Worm (Caenorhabditis elegans) whole organism, early embryonic: Measurements from ENCODE around the gene sra-7.

Experiments
- B0310.2 ChIP-seq: sonication (generic microtip); optimal IDR thresholded peaks from 2 replicates; lab custom pipeline; 2016; ENCODE audit warnings: mild to moderate bottlenecking, missing genetic modification characterization, missing compliant biosample characterization
- F13C5.2 ChIP-seq: sonication (generic microtip); optimal IDR thresholded peaks from 2 replicates; lab custom pipeline; 2017; ENCODE audit warnings: mild to moderate bottlenecking, missing genetic modification characterization, inconsistent platforms, missing compliant biosample characterization
- aly-1 ChIP-seq: sonication (generic microtip); optimal IDR thresholded peaks from 2 replicates; lab custom pipeline; 2016; ENCODE audit warnings: missing genetic modification characterization, missing compliant biosample characterization
- ama-1 ChIP-seq: fragments of 150-350 bp; optimal IDR thresholded peaks from 2 replicates; lab custom pipeline; 2014
- ceh-13 ChIP-seq: fragments of 200-800 bp; sonication (Bioruptor generic); optimal IDR thresholded peaks from 2 replicates; lab custom pipeline; 2018; ENCODE audit warnings: mild to moderate bottlenecking, missing genetic modification characterization, missing compliant biosample characterization
- ceh-36 ChIP-seq: sonication (generic microtip); optimal IDR thresholded peaks from 2 replicates; lab custom pipeline; 2016; ENCODE audit warnings: missing genetic modification characterization, inconsistent platforms, missing compliant biosample characterization
- ets-7 ChIP-seq: sonication (generic microtip); optimal IDR thresholded peaks from 2 replicates; lab custom pipeline; 2016; ENCODE audit warnings: missing genotype, missing genetic modification characterization, missing compliant biosample characterization
- flt-1 ChIP-seq: fragments of 200-800 bp; sonication (Bioruptor generic); IDR thresholded peaks from 2 replicates; pipeline ENCODE4 v1.3.6; 2022; ENCODE audit warnings: missing genetic modification characterization, missing compliant biosample characterization
- hmbx-1 ChIP-seq: sonication (generic microtip); optimal IDR thresholded peaks from 2 replicates; lab custom pipeline; 2016; ENCODE audit warnings: mild to moderate bottlenecking, missing genetic modification characterization, missing compliant biosample characterization
- hmg-4 ChIP-seq: fragments of 200-800 bp; sonication (Bioruptor generic); optimal IDR thresholded peaks from 2 replicates; lab custom pipeline; 2018; ENCODE audit warnings: mild to moderate bottlenecking, missing genetic modification characterization, missing compliant biosample characterization
- hnd-1 ChIP-seq: sonication (generic microtip); optimal IDR thresholded peaks from 2 replicates; lab custom pipeline; 2016; ENCODE audit warnings: missing genetic modification characterization, missing compliant biosample characterization
- pes-1 ChIP-seq: fragments of 200-800 bp; sonication (Bioruptor generic); IDR thresholded peaks from 2 replicates; pipeline ENCODE4 v1.3.6; 2022; ENCODE audit warnings: missing genetic modification reagents, missing genetic modification characterization, missing compliant biosample characterization
- scrt-1 ChIP-seq: fragments of 200-800 bp; sonication (Bioruptor generic); IDR thresholded peaks from 2 replicates; pipeline ENCODE4 v1.3.6; 2022; ENCODE audit warnings: missing genetic modification characterization, missing compliant biosample characterization
- sea-1 ChIP-seq: fragments of 200-800 bp; sonication (Bioruptor generic); conservative IDR thresholded peaks from 2 replicates; pipeline ENCODE4 v1.3.6; 2022; ENCODE audit warnings: missing genetic modification characterization, missing compliant biosample characterization
- tbx-11 ChIP-seq: fragments of 200-800 bp; sonication (Bioruptor generic); IDR thresholded peaks from 2 replicates; pipeline ENCODE4 v1.3.6; 2022; ENCODE audit warnings: missing genetic modification characterization, missing compliant biosample characterization
- tbx-37 ChIP-seq: fragments of 200-800 bp; sonication (Bioruptor generic); conservative IDR thresholded peaks from 2 replicates; pipeline ENCODE4 v1.3.6; 2022; ENCODE audit warnings: missing genetic modification reagents, missing genetic modification characterization, missing compliant biosample characterization
- tra-4 ChIP-seq: sonication (generic microtip); optimal IDR thresholded peaks from 2 replicates; lab custom pipeline; 2017; ENCODE audit warnings: missing genetic modification characterization, missing compliant biosample characterization

Gene sra-7

DNA sequence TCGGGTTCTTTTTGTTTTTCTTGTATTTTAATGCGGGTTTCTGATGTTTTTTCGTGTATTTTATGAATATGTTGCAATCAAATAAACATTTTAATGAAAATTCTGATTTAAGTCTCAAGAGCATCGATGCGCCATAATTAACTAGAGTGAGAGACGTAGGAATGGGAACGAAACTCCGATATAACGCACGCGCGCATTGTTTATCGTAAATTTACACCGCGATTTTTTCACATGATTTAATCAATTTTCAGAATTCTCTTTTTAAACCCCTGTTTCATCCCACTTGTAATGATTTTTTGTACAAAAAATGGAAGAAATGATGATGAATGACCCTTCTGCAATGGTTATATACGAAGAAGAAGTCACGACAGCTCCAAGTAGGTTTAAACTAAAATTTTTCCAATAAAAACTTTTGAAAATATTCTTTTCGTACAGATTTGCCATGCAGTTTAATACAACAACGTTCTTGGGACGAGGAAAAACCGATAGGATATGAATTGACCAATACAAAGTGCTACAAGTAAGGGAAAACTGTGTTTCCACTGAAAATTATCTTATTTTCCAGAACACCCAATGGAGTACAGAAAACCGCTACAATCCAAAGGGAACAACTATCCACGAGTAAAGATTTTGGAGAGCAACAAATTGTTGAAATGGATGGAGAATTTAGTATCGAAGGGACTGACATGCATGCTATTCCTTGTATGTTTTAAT lies 13.1 kb downstream of the sra-7 start, which contains the start of gene zfp-2:
Gene zfp-2 (plus strand): TSS at position 214 of the 714 bp plus-strand sequence.
- no peak for TF ChIP-seq scrt-1
- TF ChIP-seq F13C5.2 (tag; lab: Kevin White, UChicago) = peak; percentile 8

ce11 chrII:9558906-9559305 lies 14.4 kb downstream of the sra-7 start:
- TF ChIP-seq hnd-1 (tag; lab: Kevin White, UChicago) (no peak), tra-4 (tag; lab: Kevin White, UChicago) (no peak), B0310.2 (tag; lab: Kevin White, UChicago) (no peak), scrt-1 (no peak), F13C5.2 (tag; lab: Kevin White, UChicago) (no peak), hmbx-1 (no peak)

- no peak for TF ChIP-seq ama-1
- no peak for TF ChIP-seq sea-1 (GFP tag; lab: Robert Waterston, UW)
- TF ChIP-seq tbx-11 (GFP tag; lab: Robert Waterston, UW) = no peak
- TF ChIP-seq ets-7 (tag; lab: Kevin White, UChicago) = no peak
- no peak for TF ChIP-seq tra-4 (tag; lab: Kevin White, UChicago)
- no peak for TF ChIP-seq hmbx-1
- no peak for TF ChIP-seq flt-1 (GFP tag; lab: Robert Waterston, UW)
- no peak for TF ChIP-seq ceh-36 (tag; lab: Kevin White, UChicago)
- TF ChIP-seq B0310.2 (tag; lab: Kevin White, UChicago) = no peak
- no peak for TF ChIP-seq tbx-37
- TF ChIP-seq hmg-4 (GFP tag; lab: Kevin White, UChicago) = no peak
- TF ChIP-seq F13C5.2 (tag; lab: Kevin White, UChicago) = no peak
- TF ChIP-seq aly-1 = no peak
- TF ChIP-seq hnd-1 (tag; lab: Kevin White, UChicago) = no peak
Measured at ce11 chrII:9559929-9560328, 15.4 kb downstream of the sra-7 start, which contains the start of gene F35H8.4. F35H8.4 (minus strand) TSS chrII:9560029.

DNA sequence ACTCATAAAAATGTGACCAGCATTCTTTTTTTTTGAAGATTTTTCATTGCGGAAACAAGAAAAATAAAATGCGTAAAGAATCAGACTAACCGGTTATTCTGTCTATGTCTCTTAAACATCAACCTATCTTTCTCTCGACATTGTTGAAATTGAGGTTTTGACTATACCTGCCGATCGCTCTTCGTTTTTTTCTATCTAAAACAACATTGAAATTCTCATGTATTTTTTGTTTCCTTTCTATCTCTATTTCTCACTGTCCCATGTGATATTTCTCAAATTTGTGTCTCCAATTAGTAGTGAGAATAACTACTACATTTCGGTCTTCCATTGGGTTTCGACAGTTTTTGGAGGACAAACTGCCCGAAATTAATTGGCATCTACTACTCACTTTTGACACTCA lies 16.4 kb downstream of the sra-7 start:
- TF ChIP-seq scrt-1 (no peak), ceh-13 (no peak), B0310.2 (tag; lab: Kevin White, UChicago) (no peak), hmbx-1 (no peak), F13C5.2 (tag; lab: Kevin White, UChicago) (no peak), hnd-1 (tag; lab: Kevin White, UChicago) (no peak)

DNA sequence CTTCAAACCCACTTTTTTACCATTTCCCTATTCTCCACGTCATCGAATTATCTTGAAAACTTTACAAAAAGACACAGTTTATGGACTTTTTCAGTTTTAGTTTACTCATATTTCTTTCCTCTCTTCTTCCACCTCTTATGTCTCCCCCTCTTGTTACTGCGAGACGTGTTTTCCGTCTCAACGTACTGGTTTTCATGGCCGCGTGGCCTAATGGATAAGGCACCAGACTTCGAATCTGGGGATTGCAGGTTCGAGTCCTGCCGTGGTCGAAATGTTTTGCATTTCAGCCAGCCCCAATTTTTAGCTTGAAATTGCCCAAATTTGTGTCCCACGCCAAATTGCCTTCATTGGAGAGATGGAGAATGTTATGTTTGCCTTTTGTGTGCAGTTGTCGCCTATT lies 21.6 kb downstream of the sra-7 start:
- TF ChIP-seq sea-1 (GFP tag; lab: Robert Waterston, UW) (peak; percentile 92), tbx-11 (GFP tag; lab: Robert Waterston, UW) (peak; percentile 95), ceh-36 (tag; lab: Kevin White, UChicago) (peak; percentile 94), flt-1 (GFP tag; lab: Robert Waterston, UW) (peak; percentile 95), ets-7 (tag; lab: Kevin White, UChicago) (peak; percentile 84), ceh-13 (peak; percentile 90), ama-1 (no peak), scrt-1 (peak; percentile 93), hmbx-1 (peak; percentile 70), tra-4 (tag; lab: Kevin White, UChicago) (peak; percentile 55), hnd-1 (tag; lab: Kevin White, UChicago) (peak; percentile 79), B0310.2 (tag; lab: Kevin White, UChicago) (peak; percentile 91), tbx-37 (peak; percentile 92), F13C5.2 (tag; lab: Kevin White, UChicago) (peak; percentile 95), hmg-4 (GFP tag; lab: Kevin White, UChicago) (peak; percentile 86), pes-1 (GFP tag; lab: Robert Waterston, UW) (peak; percentile 95), aly-1 (peak; percentile 95)

- no peak for TF ChIP-seq tra-4 (tag; lab: Kevin White, UChicago)
- TF ChIP-seq hmg-4 (GFP tag; lab: Kevin White, UChicago) = no peak
- no peak for TF ChIP-seq pes-1 (GFP tag; lab: Robert Waterston, UW)
- no peak for TF ChIP-seq tbx-37
- TF ChIP-seq scrt-1 = no peak
- TF ChIP-seq ets-7 (tag; lab: Kevin White, UChicago) = no peak
- TF ChIP-seq flt-1 (GFP tag; lab: Robert Waterston, UW) = no peak
- no peak for TF ChIP-seq F13C5.2 (tag; lab: Kevin White, UChicago)
- TF ChIP-seq hnd-1 (tag; lab: Kevin White, UChicago) = no peak
- TF ChIP-seq ama-1 = no peak
- TF ChIP-seq ceh-13 = no peak
- no peak for TF ChIP-seq B0310.2 (tag; lab: Kevin White, UChicago)
- no peak for TF ChIP-seq aly-1
Measured at ce11 chrII:9573412-9573811, 28.9 kb downstream of the sra-7 start.

DNA sequence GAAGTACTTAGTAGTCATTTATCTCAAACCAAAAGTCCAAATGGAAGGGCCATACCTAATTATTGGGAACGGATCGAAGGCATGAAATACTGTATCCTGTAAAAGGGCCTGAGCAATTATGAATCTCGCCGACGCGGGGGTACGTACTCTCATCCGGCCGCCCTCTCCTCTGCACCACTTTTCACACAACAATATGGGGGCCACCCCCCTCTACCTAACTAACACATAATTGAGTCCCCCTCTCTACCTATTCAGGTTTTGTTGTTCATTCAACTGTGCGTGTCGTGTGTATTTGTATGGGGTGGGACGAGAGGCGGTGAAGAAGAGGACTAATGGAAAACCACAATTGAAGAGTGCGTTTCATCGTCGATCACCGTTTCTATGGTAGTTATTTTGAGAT lies 29.9 kb downstream of the sra-7 start:
- TF ChIP-seq aly-1 = no peak
- TF ChIP-seq hmg-4 (GFP tag; lab: Kevin White, UChicago) = peak; percentile 39
- peak; percentile 20 for TF ChIP-seq F13C5.2 (tag; lab: Kevin White, UChicago)
- TF ChIP-seq tbx-11 (GFP tag; lab: Robert Waterston, UW) = no peak
- no peak for TF ChIP-seq ets-7 (tag; lab: Kevin White, UChicago)
- TF ChIP-seq ceh-36 (tag; lab: Kevin White, UChicago) = no peak

DNA sequence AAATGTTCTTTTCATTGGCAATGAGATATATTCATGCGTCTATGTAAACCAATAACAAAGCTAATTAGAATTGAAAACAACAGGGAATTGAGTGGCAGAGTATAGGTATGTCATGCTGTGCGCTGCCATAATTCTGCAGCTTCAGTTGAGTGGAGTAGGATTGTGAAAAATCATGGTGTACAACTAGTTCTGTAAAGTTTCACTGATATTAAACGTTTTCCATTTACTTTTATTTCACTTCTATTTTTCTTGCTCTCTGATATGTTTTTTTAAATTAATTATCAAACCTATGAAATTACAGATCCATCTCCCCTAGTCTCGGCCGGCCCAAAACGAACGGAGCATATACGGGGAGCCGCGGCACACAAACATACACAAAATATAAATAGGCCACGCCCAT lies 31.2 kb downstream of the sra-7 start, which contains the start of gene exc-7:
Gene exc-7 (plus strand): TSS at position 301 of the 400 bp plus-strand sequence.
- TF ChIP-seq flt-1 (GFP tag; lab: Robert Waterston, UW) (no peak), aly-1 (no peak), sea-1 (GFP tag; lab: Robert Waterston, UW) (no peak), scrt-1 (no peak), tbx-37 (no peak)
